Fruit fly (Drosophila melanogaster): ENCODE results near the gene CG42237.

dm6 chrX:13154783-13155182, 39.9 kb downstream of the CG42237 start, which contains the start of the genes CG4318 and CG4332:
- TF ChIP-seq CG33017 (tag; optimal IDR thresholded peaks at IDR 0.05) (no peak), bab1 (GFP tag; optimal IDR thresholded peaks at IDR 0.05) (peak; percentile 58), cic (GFP tag; optimal IDR thresholded peaks at IDR 0.05) (no peak), cnc (optimal IDR thresholded peaks at IDR 0.05) (no peak), CG12768 (GFP tag; optimal IDR thresholded peaks at IDR 0.05) (no peak)
